Fruit fly (Drosophila melanogaster): ENCODE results near the gene CG9175.
A peak's percentile ranks its signal among the peaks of the same experiment; 100 is the strongest.

The CG9175 gene

DNA sequence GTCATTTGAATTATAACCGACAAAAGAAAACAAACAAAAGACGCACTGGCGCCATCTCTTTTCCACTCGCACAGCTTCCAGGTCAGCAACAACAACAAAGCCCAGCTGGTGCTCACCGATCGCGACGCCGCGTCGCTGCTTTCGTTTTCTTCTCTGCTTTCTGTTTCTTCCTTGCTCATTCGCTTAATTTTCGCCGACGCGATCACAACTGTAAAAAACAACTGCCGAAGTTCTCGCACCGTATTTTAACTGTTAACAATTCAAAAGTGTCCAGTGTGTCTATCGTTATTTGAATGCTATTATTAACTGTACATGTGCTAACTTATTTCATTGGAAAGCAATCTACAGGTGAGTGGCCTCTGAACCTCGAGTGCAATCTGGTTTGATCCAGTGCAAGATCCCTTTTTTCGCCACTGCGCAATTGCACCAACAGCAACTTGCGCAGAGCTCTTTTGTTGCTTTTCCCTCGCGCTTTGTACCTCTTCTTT is 1.5 kb upstream of the CG9175 start, which contains the start of gene stai (continued):
- TF ChIP-seq Myb (GFP tag; optimal IDR thresholded peaks at IDR 0.05): peak; percentile 84
- no peak for TF ChIP-seq ato (GFP tag; IDR thresholded peaks at IDR 0.05; ENCODE audit: partially characterized antibody)
- peak; percentile 40 for TF ChIP-seq Blimp-1 (GFP tag; optimal IDR thresholded peaks at IDR 0.05)
- TF ChIP-seq Adf1 (GFP tag; IDR thresholded peaks at IDR 0.05): peak; percentile 83
- no peak for TF ChIP-seq Doc2 (GFP tag; IDR thresholded peaks at IDR 0.05)
- 0 out of 3 replicates have a peak, but pooled peaks have one; percentile 24 for TF ChIP-seq ci (GFP tag; IDR thresholded peaks at IDR 0.05)
- TF ChIP-seq Atf3 (GFP tag; optimal IDR thresholded peaks at IDR 0.05): no peak
- no peak for TF ChIP-seq Oli (tag; optimal IDR thresholded peaks at IDR 0.05)
- TF ChIP-seq Hr51 (GFP tag; optimal IDR thresholded peaks at IDR 0.05): no peak
- TF ChIP-seq Deaf1 (tag; optimal IDR thresholded peaks at IDR 0.05): peak; percentile 12
- peak; percentile 80 for TF ChIP-seq nom (GFP tag; optimal IDR thresholded peaks at IDR 0.05)
- TF ChIP-seq CG11696 (GFP tag; IDR thresholded peaks at IDR 0.05): no peak
- 0 out of 3 replicates have a peak, but pooled peaks have one; percentile 13 for TF ChIP-seq Aef1 (GFP tag; IDR thresholded peaks at IDR 0.05)
- no peak for TF ChIP-seq CG34422 (GFP tag; IDR thresholded peaks at IDR 0.05)
- no peak for TF ChIP-seq Dp (GFP tag; optimal IDR thresholded peaks at IDR 0.05)
- no peak for TF ChIP-seq CG12071 (GFP tag; optimal IDR thresholded peaks at IDR 0.05)
- no peak for TF ChIP-seq h (optimal IDR thresholded peaks at IDR 0.05)
- TF ChIP-seq chinmo (GFP tag; IDR thresholded peaks at IDR 0.05; ENCODE audit: partially characterized antibody): 0 out of 4 replicates have a peak, but pooled peaks have one; percentile 24
- no peak for TF ChIP-seq da (GFP tag; optimal IDR thresholded peaks at IDR 0.05)

DNA sequence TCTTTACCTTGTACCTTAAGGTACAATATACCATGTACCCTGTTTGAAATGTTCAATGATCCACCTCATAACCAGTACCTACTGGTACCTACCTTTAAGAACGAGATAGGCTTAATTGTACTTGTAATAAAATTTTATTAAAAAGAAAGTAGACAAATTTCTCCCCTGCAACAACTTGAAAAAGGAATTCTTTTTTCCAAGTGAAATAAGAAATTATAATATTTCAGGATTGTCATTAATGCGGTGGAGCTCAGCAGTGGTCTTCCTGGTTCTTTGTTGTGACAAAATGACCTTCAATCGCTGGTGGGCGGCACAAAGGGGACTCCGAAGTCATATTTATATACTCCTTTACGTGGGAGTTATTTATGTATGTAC is 491 bp upstream of the CG9175 start:
- peak; percentile 10 for TF ChIP-seq Ets65A (GFP tag)
- TF ChIP-seq bsh (GFP tag; optimal IDR thresholded peaks at IDR 0.05): no peak
- TF ChIP-seq row (GFP tag; IDR thresholded peaks at IDR 0.05): peak; percentile 4; the same call in 1 of the 3 replicates
- TF ChIP-seq sens (GFP tag): peak; percentile 49
- no peak for TF ChIP-seq schlank (tag; optimal IDR thresholded peaks at IDR 0.05)

DNA sequence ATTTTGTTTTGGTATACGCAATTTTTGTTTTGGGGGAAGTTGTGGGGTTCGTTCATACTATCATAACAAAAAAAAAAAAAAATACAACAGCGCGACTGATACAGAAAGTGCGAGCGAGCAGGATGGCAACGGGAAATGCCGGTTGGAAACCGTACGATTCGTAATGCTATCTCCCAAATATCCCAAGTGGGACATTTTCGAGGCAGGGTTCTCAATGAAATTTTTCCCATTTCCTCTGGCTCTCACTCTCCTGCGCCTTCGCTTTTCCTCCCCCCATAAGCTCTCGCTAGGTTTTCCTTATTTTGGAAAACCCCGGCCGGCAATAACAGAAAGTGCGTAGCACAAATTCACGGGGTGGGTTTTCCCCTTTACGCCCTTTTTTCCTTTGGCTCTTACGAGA is 6.5 kb downstream of the CG9175 start:
- TF ChIP-seq zfh1 (GFP tag; IDR thresholded peaks at IDR 0.05) (no peak), Nf-YA (GFP tag; IDR thresholded peaks at IDR 0.05) (no peak), CG12299 (tag; optimal IDR thresholded peaks at IDR 0.05) (no peak), cas (GFP tag; IDR thresholded peaks at IDR 0.05) (no peak), CG2678 (tag; optimal IDR thresholded peaks at IDR 0.05) (no peak), vfl (GFP tag; optimal IDR thresholded peaks at IDR 0.05) (no peak), NC2β (GFP tag; optimal IDR thresholded peaks at IDR 0.05) (no peak), CG9437 (GFP tag; optimal IDR thresholded peaks at IDR 0.05) (no peak), ranshi (GFP tag; IDR thresholded peaks at IDR 0.05) (no peak), CG8478 (optimal IDR thresholded peaks at IDR 0.05) (no peak), her (GFP tag; optimal IDR thresholded peaks at IDR 0.05) (no peak), bsh (GFP tag; optimal IDR thresholded peaks at IDR 0.05) (no peak), Bgb (GFP tag; IDR thresholded peaks at IDR 0.05; ENCODE audit: partially characterized antibody) (no peak), Side (GFP tag; optimal IDR thresholded peaks at IDR 0.05) (no peak), ase (GFP tag; IDR thresholded peaks at IDR 0.05) (no peak), CG13624 (GFP tag; optimal IDR thresholded peaks at IDR 0.05) (peak; percentile 26), CG15269 (tag; optimal IDR thresholded peaks at IDR 0.05) (no peak), nerfin-1 (tag; optimal IDR thresholded peaks at IDR 0.05) (peak; percentile 39), zfh2 (GFP tag; optimal IDR thresholded peaks at IDR 0.05) (no peak), ewg (GFP tag; optimal IDR thresholded peaks at IDR 0.05) (no peak), z (GFP tag; IDR thresholded peaks at IDR 0.05) (peak; percentile 73; the same call in 2 of the 3 replicates), emc (GFP tag; optimal IDR thresholded peaks at IDR 0.05) (no peak), Doc3 (GFP tag; IDR thresholded peaks at IDR 0.05; ENCODE audit: partially characterized antibody) (no peak), BEAF-32 (GFP tag; optimal IDR thresholded peaks at IDR 0.05) (no peak), pros (GFP tag; optimal IDR thresholded peaks at IDR 0.05) (peak; percentile 98), pita (GFP tag; optimal IDR thresholded peaks at IDR 0.05) (no peak), CG10147 (GFP tag; optimal IDR thresholded peaks at IDR 0.05) (no peak)
